Worm (Caenorhabditis elegans) whole organism, young adult: Measurements from ENCODE around the gene E04F6.10.

ENCODE experiments used
- ceh-91 ChIP-seq: fragments of 200-800 bp; sonication (Bioruptor generic); IDR thresholded peaks from 2 replicates; pipeline ENCODE4 v1.3.6; 2022; ENCODE audit warnings: missing genetic modification reagents, missing genetic modification characterization, missing compliant biosample characterization
- dpl-1 ChIP-seq: fragments of 150-350 bp; optimal IDR thresholded peaks from 2 replicates; lab custom pipeline; 2014; ENCODE audit warnings: missing biosample characterization, missing genetic modification reagents, missing genetic modification characterization
- efl-1 ChIP-seq: fragments of 150-350 bp; optimal IDR thresholded peaks from 2 replicates; lab custom pipeline; 2014; ENCODE audit warnings: missing biosample characterization, missing genetic modification reagents, missing genetic modification characterization
- let-607 ChIP-seq, 2 experiments: fragments of 200-800 bp in 1 of 2; sonication (Bioruptor generic) in 1 of 2; sonication (generic microtip) in 1 of 2; optimal IDR thresholded peaks; 2 replicates each; lab custom pipeline; 2016 to 2018; ENCODE audit warnings: mild to moderate bottlenecking in 2 of 2, missing compliant biosample characterization in 2 of 2, missing genetic modification characterization in 2 of 2, moderate library complexity in 2 of 2, missing genotype in 1 of 2
- lsl-1 ChIP-seq: fragments of 200-800 bp; sonication (Bioruptor generic); optimal IDR thresholded peaks from 2 replicates; lab custom pipeline; 2018; ENCODE audit warnings: mild to moderate bottlenecking, missing genetic modification characterization, moderate library complexity, missing compliant biosample characterization
- unc-62 ChIP-seq: fragments of 150-350 bp; optimal IDR thresholded peaks from 2 replicates; lab custom pipeline; 2014; ENCODE audit warnings: missing biosample characterization, missing genetic modification reagents, missing genetic modification characterization
- zfh-2 ChIP-seq: fragments of 200-800 bp; sonication (Bioruptor generic); conservative IDR thresholded peaks from 2 replicates; pipeline ENCODE4 v1.3.6; 2022; ENCODE audit warnings: missing genetic modification reagents, missing genetic modification characterization, missing compliant biosample characterization

- TF ChIP-seq efl-1 (no peak), zfh-2 (no peak), lsl-1 (GFP tag; lab: Kevin White, UChicago) (no peak), ceh-91 (GFP tag; lab: Robert Waterston, UW) (no peak), unc-62 (GFP tag; lab: Kevin White, UChicago) (no peak), let-607 (tag; optimal IDR thresholded peaks at IDR 0.05; lab: Kevin White, UChicago) (peak in 1 of 2 experiments; percentile 4), dpl-1 (GFP tag; lab: Kevin White, UChicago) (no peak)
Observed at ce11 chrII:7264675-7265074, 47.7 kb upstream of the E04F6.10 start.
